Worm (Caenorhabditis elegans) whole organism, late embryonic: ENCODE results near the gene cpg-20.

Experiments
- ceh-9 ChIP-seq: sonication (generic microtip); optimal IDR thresholded peaks from 2 replicates; lab custom pipeline; 2016; ENCODE audit warnings: mild to moderate bottlenecking, missing genetic modification characterization, inconsistent platforms, missing compliant biosample characterization
- lin-11 ChIP-seq: fragments of 200-800 bp; sonication (Bioruptor generic); optimal IDR thresholded peaks from 2 replicates; lab custom pipeline; 2018; ENCODE audit warnings: mild to moderate bottlenecking, missing genetic modification characterization, missing compliant biosample characterization
- pha-4 ChIP-seq: fragments of 150-350 bp; optimal IDR thresholded peaks from 2 replicates; lab custom pipeline; 2018; ENCODE audit warnings: missing biosample characterization, missing genetic modification reagents, missing genetic modification characterization
- unc-55 ChIP-seq: sonication (generic microtip); optimal IDR thresholded peaks from 2 replicates; lab custom pipeline; 2017; ENCODE audit warnings: missing biosample characterization, missing genetic modification reagents, missing genetic modification characterization

DNA sequence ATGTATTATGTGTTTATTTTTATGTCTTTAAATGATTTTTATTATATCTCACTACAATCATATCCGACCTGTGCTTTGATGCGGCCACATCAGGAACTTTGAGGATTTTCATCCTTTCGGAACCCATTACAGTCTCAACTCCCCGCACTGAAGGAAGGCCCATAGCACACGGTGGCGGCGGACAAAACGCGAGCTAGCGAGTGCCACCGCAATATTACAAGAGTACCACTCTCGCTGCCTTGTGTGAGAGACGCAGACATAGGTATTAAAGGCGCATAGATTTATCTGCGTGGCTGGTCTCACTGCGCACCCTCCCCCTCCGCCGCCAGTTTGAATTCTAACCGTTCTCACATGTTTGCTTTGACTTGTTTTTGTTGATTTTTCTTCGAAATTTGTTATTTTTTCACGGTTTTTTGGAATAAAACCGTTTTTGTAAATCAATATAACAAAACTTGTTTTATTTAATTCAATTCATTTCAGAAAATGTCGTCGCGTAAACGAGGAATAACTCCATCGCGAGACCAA is 41.8 kb upstream of the cpg-20 start, which contains the start of gene zen-4:
- TF ChIP-seq pha-4 (tag; lab: Kevin White, UChicago) (no peak), lin-11 (tag; lab: Kevin White, UChicago) (no peak), ceh-9 (tag; lab: Kevin White, UChicago) (no peak), unc-55 (no peak)
